Worm (Caenorhabditis elegans) whole organism, L4/young adult: Measurements from ENCODE around the gene nhr-196.
"Not testable (repeated sequence)": the region's sequence is repeated elsewhere in the genome, so short reads cannot be mapped to it uniquely, and the experiment has no call there.

Experiments used
- W03F9.2 ChIP-seq: fragments of 150-350 bp; optimal IDR thresholded peaks from 2 replicates; lab custom pipeline; 2014; ENCODE audit warnings: missing biosample characterization, missing genetic modification characterization
- dao-5 ChIP-seq: sonication (generic microtip); optimal IDR thresholded peaks from 2 replicates; lab custom pipeline; 2016; ENCODE audit warnings: missing genotype, missing genetic modification characterization, moderate library complexity, missing compliant biosample characterization
- him-1 ChIP-seq: sonication (generic microtip); optimal IDR thresholded peaks from 2 replicates; lab custom pipeline; 2016; ENCODE audit warnings: missing genotype, missing genetic modification reagents, missing genetic modification characterization, missing compliant biosample characterization

The nhr-196 gene

ce11 chrV:15685599-15685998, at the start of gene nhr-196:
Gene nhr-196, plus strand, starts transcription at chrV:15685716.
- no peak for TF ChIP-seq W03F9.2 (tag; lab: Kevin White, UChicago)
- no peak for TF ChIP-seq him-1
- no peak for TF ChIP-seq dao-5 (tag; lab: Kevin White, UChicago)

- TF ChIP-seq W03F9.2 (tag; lab: Kevin White, UChicago) (no peak), him-1 (no peak), dao-5 (tag; lab: Kevin White, UChicago) (no peak)
Measured at ce11 chrV:15638853-15639252, 46.7 kb upstream of the nhr-196 start, which contains the start of gene srz-44. Gene srz-44, minus strand, starts transcription at chrV:15638953.

- not testable (repeated sequence) for TF ChIP-seq him-1; W03F9.2 (tag; lab: Kevin White, UChicago); dao-5 (tag; lab: Kevin White, UChicago)
Measured at ce11 chrV:15643192-15643591, 42.3 kb upstream of the nhr-196 start, which contains the start of gene C55A1.4. Gene C55A1.4, minus strand, starts transcription at chrV:15643292.

- TF ChIP-seq W03F9.2 (tag; lab: Kevin White, UChicago): no peak
- no peak for TF ChIP-seq dao-5 (tag; lab: Kevin White, UChicago)
- no peak for TF ChIP-seq him-1
Measured at ce11 chrV:15644575-15644974, 40.9 kb upstream of the nhr-196 start, which contains the start of gene str-23. Gene str-23, plus strand, starts transcription at chrV:15644875.

- not testable (repeated sequence) for TF ChIP-seq W03F9.2 (tag; lab: Kevin White, UChicago); him-1; dao-5 (tag; lab: Kevin White, UChicago)
Measured at ce11 chrV:15647536-15648085, 37.9 kb upstream of the nhr-196 start, which contains the start of the genes C55A1.7 and C55A1.6. Gene C55A1.7, minus strand, starts transcription at chrV:15647636. Gene C55A1.6, plus strand, starts transcription at chrV:15648035.

ce11 chrV:15650167-15650566, 35.3 kb upstream of the nhr-196 start, which contains the start of gene sru-42:
Gene sru-42, plus strand, starts transcription at chrV:15650467.
- no peak for TF ChIP-seq dao-5 (tag; lab: Kevin White, UChicago)
- no peak for TF ChIP-seq him-1
- no peak for TF ChIP-seq W03F9.2 (tag; lab: Kevin White, UChicago)

ce11 chrV:15652147-15652546, 33.4 kb upstream of the nhr-196 start:
- TF ChIP-seq W03F9.2 (tag; lab: Kevin White, UChicago): no peak
- TF ChIP-seq dao-5 (tag; lab: Kevin White, UChicago): no peak
- TF ChIP-seq him-1: no peak

ce11 chrV:15654124-15654523, 31.4 kb upstream of the nhr-196 start, which contains the start of gene F53E4.2:
Gene F53E4.2, plus strand, starts transcription at chrV:15654424.
- TF ChIP-seq W03F9.2 (tag; lab: Kevin White, UChicago) (no peak), him-1 (no peak)

ce11 chrV:15658262-15659060, 27.1 kb upstream of the nhr-196 start:
- TF ChIP-seq W03F9.2 (tag; lab: Kevin White, UChicago) (no peak), him-1 (no peak), dao-5 (tag; lab: Kevin White, UChicago) (no peak)

- no peak for TF ChIP-seq W03F9.2 (tag; lab: Kevin White, UChicago)
- no peak for TF ChIP-seq dao-5 (tag; lab: Kevin White, UChicago)
- TF ChIP-seq him-1: no peak
Measured at ce11 chrV:15661003-15661402, 24.5 kb upstream of the nhr-196 start.

ce11 chrV:15661580-15661979, 23.9 kb upstream of the nhr-196 start:
- TF ChIP-seq dao-5 (tag; lab: Kevin White, UChicago): no peak
- TF ChIP-seq W03F9.2 (tag; lab: Kevin White, UChicago): no peak
- no peak for TF ChIP-seq him-1

- TF ChIP-seq him-1: no peak
- TF ChIP-seq dao-5 (tag; lab: Kevin White, UChicago): no peak
Measured at ce11 chrV:15664053-15664661, 21.4 kb upstream of the nhr-196 start.

ce11 chrV:15666718-15667117, 18.8 kb upstream of the nhr-196 start:
- TF ChIP-seq dao-5 (tag; lab: Kevin White, UChicago): no peak
- TF ChIP-seq W03F9.2 (tag; lab: Kevin White, UChicago): no peak
- no peak for TF ChIP-seq him-1

- TF ChIP-seq W03F9.2 (tag; lab: Kevin White, UChicago); dao-5 (tag; lab: Kevin White, UChicago); him-1: not testable (repeated sequence)
Measured at ce11 chrV:15668200-15668599, 17.3 kb upstream of the nhr-196 start, which contains the start of gene F53E4.1. Gene F53E4.1, minus strand, starts transcription at chrV:15668300.
